Fruit fly (Drosophila melanogaster) whole organism, adult: Measurements from ENCODE around the gene AcCoAS.

Experiments used
- CG11617 ChIP-seq: fragments of 200-800 bp; sonication (Bioruptor generic); optimal IDR thresholded peaks from 2 replicates; lab custom pipeline; 2017; ENCODE audit warnings: mild to moderate bottlenecking, missing biosample characterization, missing genetic modification reagents, missing genetic modification characterization
- CG12768 ChIP-seq: fragments of 200-800 bp; sonication (Bioruptor generic); optimal IDR thresholded peaks from 2 replicates; lab custom pipeline; 2017; ENCODE audit warnings: missing biosample characterization, missing genetic modification characterization, mild to moderate bottlenecking, moderate library complexity, missing genetic modification reagents
- CG14711 ChIP-seq: fragments of 200-800 bp; sonication (Bioruptor generic); optimal IDR thresholded peaks from 2 replicates; lab custom pipeline; 2018; ENCODE audit warnings: missing biosample characterization, mild to moderate bottlenecking, missing genetic modification characterization, moderate library complexity
- CG1620 ChIP-seq: fragments of 200-800 bp; sonication (Bioruptor generic); optimal IDR thresholded peaks from 2 replicates; lab custom pipeline; 2016; ENCODE audit warnings: missing biosample characterization, missing genetic modification characterization
- CG33017 ChIP-seq: fragments of 200-800 bp; sonication (Bioruptor generic); optimal IDR thresholded peaks from 2 replicates; lab custom pipeline; 2018; ENCODE audit warnings: missing biosample characterization, mild to moderate bottlenecking, missing genetic modification characterization, moderate library complexity
- CG5204 ChIP-seq: fragments of 200-800 bp; sonication (Bioruptor generic); optimal IDR thresholded peaks from 2 replicates; lab custom pipeline; 2016; ENCODE audit warnings: missing biosample characterization, missing genetic modification characterization
- CG7045 ChIP-seq: fragments of 200-800 bp; sonication (Bioruptor generic); optimal IDR thresholded peaks from 2 replicates; lab custom pipeline; 2017; ENCODE audit warnings: missing biosample characterization, mild to moderate bottlenecking, missing genetic modification characterization
- CG7101 ChIP-seq: fragments of 200-800 bp; sonication (Bioruptor generic); optimal IDR thresholded peaks from 2 replicates; lab custom pipeline; 2018; ENCODE audit warnings: missing biosample characterization, mild to moderate bottlenecking, missing genetic modification characterization, moderate library complexity
- Clk ChIP-seq: fragments of 200-800 bp; sonication (Bioruptor generic); optimal IDR thresholded peaks from 2 replicates; lab custom pipeline; 2017; ENCODE audit warnings: missing biosample characterization, missing genetic modification characterization
- Crg-1 ChIP-seq: fragments of 200-800 bp; sonication (Bioruptor generic); optimal IDR thresholded peaks from 2 replicates; lab custom pipeline; 2016; ENCODE audit warnings: missing biosample characterization, missing genetic modification characterization
- Hr96 ChIP-seq: fragments of 200-800 bp; sonication (Bioruptor generic); optimal IDR thresholded peaks from 2 replicates; lab custom pipeline; 2016; ENCODE audit warnings: missing biosample characterization, missing genetic modification characterization
- Mnt ChIP-seq: fragments of 200-800 bp; sonication (Bioruptor generic); optimal IDR thresholded peaks from 2 replicates; lab custom pipeline; 2016; ENCODE audit warnings: missing biosample characterization, mild to moderate bottlenecking, missing genetic modification characterization
- bab1 ChIP-seq: fragments of 200-800 bp; sonication (Bioruptor generic); optimal IDR thresholded peaks from 3 replicates; lab custom pipeline; 2019; ENCODE audit warnings: missing biosample characterization, mild to moderate bottlenecking, missing genetic modification characterization, moderate library complexity
- cic ChIP-seq: fragments of 200-800 bp; sonication (Bioruptor generic); optimal IDR thresholded peaks from 2 replicates; lab custom pipeline; 2017; ENCODE audit warnings: missing biosample characterization, mild to moderate bottlenecking, missing genetic modification characterization, moderate library complexity
- cnc ChIP-seq, 2 experiments: fragments of >200 bp; optimal IDR thresholded peaks; 2 replicates each; lab custom pipeline; 2017
- kay ChIP-seq: fragments of 200-800 bp; sonication (Bioruptor generic); peaks from one replicate; lab custom pipeline; 2016; ENCODE audit warnings: missing biosample characterization, missing genetic modification characterization, borderline replicate concordance
- ovo ChIP-seq: fragments of 200-800 bp; sonication (Bioruptor generic); optimal IDR thresholded peaks from 2 replicates; lab custom pipeline; 2016; ENCODE audit warnings: missing biosample characterization, missing genetic modification characterization
- pad ChIP-seq: fragments of 200-800 bp; sonication (Bioruptor generic); optimal IDR thresholded peaks from 3 replicates; lab custom pipeline; 2017; ENCODE audit warnings: missing biosample characterization, missing genetic modification characterization, mild to moderate bottlenecking, moderate library complexity, missing genetic modification reagents
- tj ChIP-seq: fragments of 200-800 bp; sonication (Bioruptor generic); optimal IDR thresholded peaks from 3 replicates; lab custom pipeline; 2017; ENCODE audit warnings: missing biosample characterization, mild to moderate bottlenecking, missing genetic modification characterization, moderate library complexity
- toe ChIP-seq: fragments of 200-800 bp; sonication (Bioruptor generic); optimal IDR thresholded peaks from 2 replicates; lab custom pipeline; 2016; ENCODE audit warnings: missing biosample characterization, missing genetic modification characterization

Gene AcCoAS

dm6 chr3L:21236959-21237551, 43.0 kb downstream of the AcCoAS start:
- TF ChIP-seq Hr96 (GFP tag; lab: Kevin White, UChicago), result no peak
- TF ChIP-seq CG7101 (tag; lab: Kevin White, UChicago), result no peak
- no peak for TF ChIP-seq pad (GFP tag; lab: Kevin White, UChicago)
- no peak for TF ChIP-seq Mnt (GFP tag; lab: Kevin White, UChicago)
- TF ChIP-seq CG14711 (tag; lab: Kevin White, UChicago), result no peak
- TF ChIP-seq bab1, result no peak
- no peak for TF ChIP-seq CG11617 (GFP tag; lab: Kevin White, UChicago)
- no peak for TF ChIP-seq Clk (GFP tag; lab: Kevin White, UChicago)
- TF ChIP-seq CG7045 (GFP tag; lab: Kevin White, UChicago), result no peak
- TF ChIP-seq tj (GFP tag; lab: Kevin White, UChicago), result no peak
- TF ChIP-seq CG5204 (GFP tag; lab: Kevin White, UChicago), result no peak
- no peak for TF ChIP-seq CG1620 (GFP tag; lab: Kevin White, UChicago)
- no peak for TF ChIP-seq CG33017 (tag; lab: Kevin White, UChicago)
- TF ChIP-seq cic (GFP tag; lab: Kevin White, UChicago), result no peak
- TF ChIP-seq CG12768 (GFP tag; lab: Kevin White, UChicago), result no peak
- TF ChIP-seq cnc (optimal IDR thresholded peaks at IDR 0.05; lab: Kevin White, UChicago), result no peak
- no peak for TF ChIP-seq ovo (GFP tag; lab: Kevin White, UChicago)
- no peak for TF ChIP-seq toe (GFP tag; lab: Kevin White, UChicago)

dm6 chr3L:21230762-21231161, 49.3 kb downstream of the AcCoAS start:
- TF ChIP-seq ovo (GFP tag; lab: Kevin White, UChicago), result no peak
- no peak for TF ChIP-seq Clk (GFP tag; lab: Kevin White, UChicago)
- TF ChIP-seq tj (GFP tag; lab: Kevin White, UChicago), result no peak
- no peak for TF ChIP-seq Crg-1 (GFP tag; lab: Kevin White, UChicago)
- no peak for TF ChIP-seq CG14711 (tag; lab: Kevin White, UChicago)
- TF ChIP-seq kay, result no peak
- no peak for TF ChIP-seq CG5204 (GFP tag; lab: Kevin White, UChicago)
- no peak for TF ChIP-seq CG7101 (tag; lab: Kevin White, UChicago)
- no peak for TF ChIP-seq cnc (optimal IDR thresholded peaks at IDR 0.05; lab: Kevin White, UChicago)
- TF ChIP-seq CG12768 (GFP tag; lab: Kevin White, UChicago), result no peak
- no peak for TF ChIP-seq cic (GFP tag; lab: Kevin White, UChicago)
- no peak for TF ChIP-seq CG33017 (tag; lab: Kevin White, UChicago)
- no peak for TF ChIP-seq pad (GFP tag; lab: Kevin White, UChicago)
- TF ChIP-seq bab1, result no peak

dm6 chr3L:21229764-21230163, 50.3 kb downstream of the AcCoAS start:
- TF ChIP-seq ovo (GFP tag; lab: Kevin White, UChicago), result no peak
- TF ChIP-seq CG12768 (GFP tag; lab: Kevin White, UChicago), result no peak
- TF ChIP-seq Crg-1 (GFP tag; lab: Kevin White, UChicago), result no peak
- TF ChIP-seq CG11617 (GFP tag; lab: Kevin White, UChicago), result no peak
- no peak for TF ChIP-seq Mnt (GFP tag; lab: Kevin White, UChicago)
- TF ChIP-seq toe (GFP tag; lab: Kevin White, UChicago), result no peak
- TF ChIP-seq Clk (GFP tag; lab: Kevin White, UChicago), result no peak
- TF ChIP-seq CG7101 (tag; lab: Kevin White, UChicago), result no peak
- no peak for TF ChIP-seq CG33017 (tag; lab: Kevin White, UChicago)
- no peak for TF ChIP-seq CG7045 (GFP tag; lab: Kevin White, UChicago)
- no peak for TF ChIP-seq CG1620 (GFP tag; lab: Kevin White, UChicago)
- no peak for TF ChIP-seq cic (GFP tag; lab: Kevin White, UChicago)
- no peak for TF ChIP-seq CG5204 (GFP tag; lab: Kevin White, UChicago)
- TF ChIP-seq cnc (optimal IDR thresholded peaks at IDR 0.05; lab: Kevin White, UChicago), result no peak
- no peak for TF ChIP-seq bab1

- no peak for TF ChIP-seq Mnt (GFP tag; lab: Kevin White, UChicago)
- TF ChIP-seq CG1620 (GFP tag; lab: Kevin White, UChicago), result no peak
- no peak for TF ChIP-seq CG11617 (GFP tag; lab: Kevin White, UChicago)
- TF ChIP-seq CG5204 (GFP tag; lab: Kevin White, UChicago), result no peak
- no peak for TF ChIP-seq kay
- no peak for TF ChIP-seq Crg-1 (GFP tag; lab: Kevin White, UChicago)
- TF ChIP-seq cnc (optimal IDR thresholded peaks at IDR 0.05; lab: Kevin White, UChicago), result no peak
- no peak for TF ChIP-seq ovo (GFP tag; lab: Kevin White, UChicago)
- no peak for TF ChIP-seq Clk (GFP tag; lab: Kevin White, UChicago)
- TF ChIP-seq toe (GFP tag; lab: Kevin White, UChicago), result no peak
- TF ChIP-seq pad (GFP tag; lab: Kevin White, UChicago), result no peak
- no peak for TF ChIP-seq CG7045 (GFP tag; lab: Kevin White, UChicago)
- TF ChIP-seq bab1, result no peak
- TF ChIP-seq cic (GFP tag; lab: Kevin White, UChicago), result no peak
- TF ChIP-seq CG12768 (GFP tag; lab: Kevin White, UChicago), result no peak
- no peak for TF ChIP-seq CG14711 (tag; lab: Kevin White, UChicago)
Observed at dm6 chr3L:21226309-21226708, 53.7 kb downstream of the AcCoAS start, which contains the start of gene Eip78C. Eip78C (plus strand) TSS chr3L:21226609.

dm6 chr3L:21225642-21226041, 54.4 kb downstream of the AcCoAS start:
- TF ChIP-seq Crg-1 (GFP tag; lab: Kevin White, UChicago) (no peak), cic (GFP tag; lab: Kevin White, UChicago) (no peak), toe (GFP tag; lab: Kevin White, UChicago) (no peak), CG7101 (tag; lab: Kevin White, UChicago) (no peak), Clk (GFP tag; lab: Kevin White, UChicago) (no peak), CG33017 (tag; lab: Kevin White, UChicago) (no peak)
